Fruit fly (Drosophila melanogaster): ENCODE data around the gene dachs.

DNA sequence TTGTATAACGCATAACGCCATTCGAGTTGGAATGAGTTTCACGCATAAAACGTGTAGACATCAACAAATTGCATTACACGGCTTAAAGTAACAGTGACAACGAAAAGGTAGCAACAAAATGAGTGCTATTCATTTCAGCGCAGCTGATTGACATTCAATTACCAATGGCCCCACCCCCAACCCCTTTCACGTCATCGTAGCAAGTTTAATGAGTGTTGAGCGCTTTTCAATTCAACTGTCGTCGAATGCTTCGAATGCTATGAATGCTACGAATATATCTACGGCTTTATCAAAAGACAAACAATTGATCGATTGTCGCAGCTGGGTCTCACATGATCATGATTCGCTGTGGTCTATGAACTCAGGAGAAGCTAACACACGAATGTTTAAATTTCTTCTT lies 67.0 kb downstream of the dachs start:
- no peak for TF ChIP-seq CG33017 (tag; optimal IDR thresholded peaks at IDR 0.05)
- TF ChIP-seq toe (GFP tag; optimal IDR thresholded peaks at IDR 0.05) = no peak
- no peak for TF ChIP-seq CG11617 (GFP tag; optimal IDR thresholded peaks at IDR 0.05)
- no peak for TF ChIP-seq Crg-1 (GFP tag; optimal IDR thresholded peaks at IDR 0.05)
- no peak for TF ChIP-seq ovo (GFP tag; optimal IDR thresholded peaks at IDR 0.05)
- no peak for TF ChIP-seq CG14711 (tag; optimal IDR thresholded peaks at IDR 0.05)
- TF ChIP-seq kay (GFP tag; ENCODE audit: borderline replicate concordance) = no peak
- TF ChIP-seq CG7101 (tag; optimal IDR thresholded peaks at IDR 0.05) = no peak
- TF ChIP-seq CG12768 (GFP tag; optimal IDR thresholded peaks at IDR 0.05) = no peak
- TF ChIP-seq pad (GFP tag; optimal IDR thresholded peaks at IDR 0.05) = no peak
- no peak for TF ChIP-seq bab1 (GFP tag; optimal IDR thresholded peaks at IDR 0.05)
- TF ChIP-seq Clk (GFP tag; optimal IDR thresholded peaks at IDR 0.05) = no peak
- TF ChIP-seq tj (GFP tag; optimal IDR thresholded peaks at IDR 0.05) = no peak
